Worm (Caenorhabditis elegans) whole organism, midembryonic: ENCODE results near the gene fbxa-75.

Experiments
- cog-1 ChIP-seq: sonication (generic microtip); optimal IDR thresholded peaks from 2 replicates; lab custom pipeline; 2016; ENCODE audit warnings: missing genetic modification characterization, missing compliant biosample characterization
- flt-1 ChIP-seq: fragments of 200-800 bp; sonication (Bioruptor generic); IDR thresholded peaks from 2 replicates; pipeline ENCODE4 v1.3.6; 2022; ENCODE audit warnings: missing genetic modification characterization, missing compliant biosample characterization
- klf-2 ChIP-seq: fragments of 200-800 bp; sonication (Bioruptor generic); conservative IDR thresholded peaks from 2 replicates; pipeline ENCODE4 v1.3.6; 2022; ENCODE audit warnings: missing genetic modification reagents, missing genetic modification characterization, missing compliant biosample characterization
- ref-1 ChIP-seq: fragments of 200-800 bp; sonication (Bioruptor generic); conservative IDR thresholded peaks from 2 replicates; pipeline ENCODE4 v1.3.6; 2022; ENCODE audit warnings: missing genetic modification reagents, missing genetic modification characterization, missing compliant biosample characterization
- tab-1 ChIP-seq: fragments of 200-800 bp; sonication (Bioruptor generic); IDR thresholded peaks from 2 replicates; pipeline ENCODE4 v1.3.6; 2022; ENCODE audit warnings: missing genetic modification characterization, missing compliant biosample characterization
- ztf-23 ChIP-seq: fragments of 200-800 bp; sonication (Bioruptor generic); IDR thresholded peaks from 2 replicates; pipeline ENCODE4 v1.3.6; 2022; ENCODE audit warnings: missing genetic modification reagents, missing genetic modification characterization, missing compliant biosample characterization
- ztf-29 ChIP-seq: fragments of 200-800 bp; sonication (Bioruptor generic); IDR thresholded peaks from 2 replicates; pipeline ENCODE4 v1.3.6; 2022; ENCODE audit warnings: missing genetic modification reagents, missing genetic modification characterization, missing compliant biosample characterization

ce11 chrIII:1308887-1309286 is 5.4 kb downstream of the fbxa-75 start, which contains the start of gene Y82E9BL.12:
- TF ChIP-seq flt-1 = no peak
- no peak for TF ChIP-seq ztf-29 (GFP tag; lab: Robert Waterston, UW)
- TF ChIP-seq ztf-23 (GFP tag; lab: Robert Waterston, UW) = no peak
- TF ChIP-seq klf-2 (GFP tag; lab: Robert Waterston, UW) = no peak
- TF ChIP-seq cog-1 (tag; lab: Kevin White, UChicago) = no peak
- TF ChIP-seq tab-1 = no peak
- no peak for TF ChIP-seq ref-1 (GFP tag; lab: Robert Waterston, UW)
